Worm (Caenorhabditis elegans) whole organism, L4/young adult: ENCODE measurements around the gene swt-3.
"Not testable (repeated sequence)": the region's sequence is repeated elsewhere in the genome, so short reads cannot be mapped to it uniquely, and the experiment has no call there.

Experiments used
- W03F9.2 ChIP-seq: fragments of 150-350 bp; optimal IDR thresholded peaks from 2 replicates; lab custom pipeline; 2014; ENCODE audit warnings: missing biosample characterization, missing genetic modification characterization
- dao-5 ChIP-seq: sonication (generic microtip); optimal IDR thresholded peaks from 2 replicates; lab custom pipeline; 2016; ENCODE audit warnings: missing genotype, missing genetic modification characterization, moderate library complexity, missing compliant biosample characterization
- him-1 ChIP-seq: sonication (generic microtip); optimal IDR thresholded peaks from 2 replicates; lab custom pipeline; 2016; ENCODE audit warnings: missing genotype, missing genetic modification reagents, missing genetic modification characterization, missing compliant biosample characterization

The swt-3 gene

DNA sequence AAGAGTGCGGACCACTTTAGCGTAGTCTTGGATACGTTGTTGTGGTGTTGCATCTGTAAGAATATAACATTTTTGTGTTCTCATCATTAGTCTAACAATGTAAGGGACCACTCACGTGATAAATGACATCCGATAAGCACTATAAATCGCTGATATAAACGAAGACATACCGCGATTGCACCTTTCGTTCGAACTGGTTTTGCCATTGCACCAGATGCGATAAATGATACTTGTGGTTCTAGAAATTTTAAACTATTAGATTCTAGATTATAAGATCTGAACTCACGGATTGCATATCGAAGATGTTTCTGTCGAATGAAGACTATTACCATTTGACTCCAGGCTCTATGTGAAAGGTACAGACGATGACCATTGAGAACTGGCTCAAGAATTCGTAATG, 9.2 kb downstream of the swt-3 start:
- TF ChIP-seq W03F9.2 (tag; lab: Kevin White, UChicago) = no peak
- TF ChIP-seq him-1 (tag; lab: Kevin White, UChicago) = no peak
- TF ChIP-seq dao-5 = no peak

ce11 chrIV:10769353-10769752, 11.1 kb downstream of the swt-3 start, which contains the start of gene T25B9.9:
T25B9.9 (plus strand) TSS chrIV:10769653.
- TF ChIP-seq dao-5 = no peak
- no peak for TF ChIP-seq W03F9.2 (tag; lab: Kevin White, UChicago)
- no peak for TF ChIP-seq him-1 (tag; lab: Kevin White, UChicago)

DNA sequence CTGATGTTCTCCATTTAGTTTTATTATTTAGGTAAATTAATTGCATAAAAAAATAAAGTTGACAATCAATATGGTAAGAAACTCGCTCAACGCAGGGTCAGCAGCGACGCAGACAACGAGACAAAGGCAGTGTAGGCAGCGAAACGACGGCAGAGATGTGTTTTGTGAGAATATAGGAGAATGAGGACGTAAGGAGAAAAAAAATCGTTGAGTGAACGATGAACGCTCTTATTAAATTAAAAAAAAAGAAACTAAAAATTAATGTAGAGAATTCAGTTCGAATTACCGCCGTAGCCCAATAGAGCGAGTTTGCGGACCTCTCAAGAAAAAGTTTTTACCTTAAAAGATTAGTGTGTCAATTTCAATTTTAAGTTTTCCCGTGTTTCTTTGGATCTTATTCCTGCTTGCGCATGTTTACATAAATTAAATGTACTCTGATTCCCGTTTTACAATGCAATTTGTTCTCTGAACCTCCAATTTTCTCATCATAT, 12.3 kb downstream of the swt-3 start, which contains the start of gene T25B9.8:
Gene T25B9.8 (minus strand): TSS at position 51 of the 491 bp plus-strand sequence.
- TF ChIP-seq W03F9.2 (tag; lab: Kevin White, UChicago) (no peak), dao-5 (no peak), him-1 (tag; lab: Kevin White, UChicago) (no peak)

DNA sequence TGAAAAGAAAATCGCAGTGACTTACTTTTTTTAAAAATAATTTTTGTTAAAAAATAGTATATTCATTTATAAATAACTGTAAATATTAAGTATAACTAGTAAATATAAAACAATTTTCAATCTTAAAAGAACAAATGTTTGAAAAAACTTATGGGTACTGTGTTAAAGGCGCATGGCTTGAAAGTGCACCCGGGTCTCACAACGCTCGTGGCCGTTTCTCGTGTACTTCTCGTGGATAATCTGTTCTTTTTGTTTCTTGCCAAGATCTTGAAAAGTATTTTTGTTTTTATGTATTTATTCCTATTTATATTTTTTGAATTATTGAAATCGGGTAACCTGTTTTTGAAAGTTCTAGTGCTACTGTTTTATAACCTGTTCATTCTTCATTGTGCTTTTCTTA, 14.4 kb downstream of the swt-3 start:
- TF ChIP-seq him-1 (tag; lab: Kevin White, UChicago) (no peak), dao-5 (no peak), W03F9.2 (tag; lab: Kevin White, UChicago) (peak; percentile 71)

DNA sequence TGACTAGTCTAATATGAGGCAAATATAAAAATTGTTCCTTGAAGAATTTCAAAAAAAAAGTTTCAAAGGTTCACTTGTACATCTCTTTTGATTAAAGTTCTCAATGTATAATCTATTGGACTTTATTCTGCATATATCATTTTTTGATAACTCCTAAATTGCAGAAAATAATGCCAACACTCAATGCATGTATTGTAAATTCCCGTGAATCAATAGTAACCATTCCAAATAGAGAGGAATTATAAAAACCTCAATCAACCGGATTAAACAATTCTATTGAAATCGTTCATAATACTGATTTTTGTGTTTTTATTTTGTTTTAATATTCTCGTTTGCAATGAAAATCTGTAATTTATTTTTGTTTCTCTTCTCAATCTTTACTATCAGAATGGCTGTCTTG, 15.4 kb downstream of the swt-3 start, which contains the start of gene T25B9.12:
Gene T25B9.12 (plus strand): TSS at position 301 of the 400 bp plus-strand sequence.
- no peak for TF ChIP-seq W03F9.2 (tag; lab: Kevin White, UChicago)
- TF ChIP-seq dao-5 = no peak
- no peak for TF ChIP-seq him-1 (tag; lab: Kevin White, UChicago)

- TF ChIP-seq W03F9.2 (tag; lab: Kevin White, UChicago) (no peak), dao-5 (no peak), him-1 (tag; lab: Kevin White, UChicago) (no peak)
These were observed 16.3 kb downstream of the swt-3 start, which contains the start of gene T25B9.11 for ce11 chrIV:10764206-10764605. T25B9.11 (plus strand) TSS chrIV:10764506.

DNA sequence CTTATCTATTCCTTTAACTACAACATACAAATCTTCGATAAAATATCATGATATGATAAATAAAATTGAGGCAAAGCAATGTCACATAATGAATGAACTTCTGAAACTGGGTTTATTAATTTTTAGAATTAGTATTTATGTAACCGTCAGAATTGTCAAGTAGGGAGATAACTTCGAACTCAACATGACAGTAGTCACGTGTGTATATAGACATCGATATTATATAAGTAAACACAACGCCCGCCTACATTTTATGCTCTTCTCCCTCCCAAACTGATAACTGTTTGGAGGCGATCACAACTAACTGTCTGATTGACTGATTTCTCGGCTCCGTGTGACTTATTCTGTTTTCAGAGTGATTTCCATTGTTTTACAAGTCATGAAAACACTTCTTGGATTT, 19.1 kb downstream of the swt-3 start, which contains the start of gene ugt-54:
Gene ugt-54 (plus strand): TSS at position 355 of the 400 bp plus-strand sequence.
- TF ChIP-seq dao-5 (no peak), W03F9.2 (tag; lab: Kevin White, UChicago) (no peak), him-1 (tag; lab: Kevin White, UChicago) (no peak)

- no peak for TF ChIP-seq W03F9.2 (tag; lab: Kevin White, UChicago)
- TF ChIP-seq dao-5 = no peak
- TF ChIP-seq him-1 (tag; lab: Kevin White, UChicago) = no peak
These were observed 22.8 kb downstream of the swt-3 start, which contains the start of the genes T25B9.4 and T25B9.6 for ce11 chrIV:10757616-10758193. T25B9.4 (minus strand) TSS chrIV:10757716. T25B9.6 (plus strand) TSS chrIV:10758143.

- TF ChIP-seq dao-5 = no peak
- no peak for TF ChIP-seq him-1 (tag; lab: Kevin White, UChicago)
These were observed 25.8 kb downstream of the swt-3 start, which contains the start of gene T25B9.5 for ce11 chrIV:10754685-10755084. T25B9.5 (minus strand) TSS chrIV:10754785.

ce11 chrIV:10751740-10752139, 28.7 kb downstream of the swt-3 start, which contains the start of gene T25B9.2:
T25B9.2 (minus strand) TSS chrIV:10751840.
- TF ChIP-seq dao-5; him-1 (tag; lab: Kevin White, UChicago); W03F9.2 (tag; lab: Kevin White, UChicago): not testable (repeated sequence)

- TF ChIP-seq W03F9.2 (tag; lab: Kevin White, UChicago) (no peak), dao-5 (no peak), him-1 (tag; lab: Kevin White, UChicago) (no peak)
These were observed 30.4 kb downstream of the swt-3 start, which contains the start of gene T25B9.1 for ce11 chrIV:10750041-10750440. T25B9.1 (minus strand) TSS chrIV:10750141.

- no peak for TF ChIP-seq W03F9.2 (tag; lab: Kevin White, UChicago)
- no peak for TF ChIP-seq dao-5
- no peak for TF ChIP-seq him-1 (tag; lab: Kevin White, UChicago)
These were observed 35.2 kb downstream of the swt-3 start for ce11 chrIV:10745332-10745731.

ce11 chrIV:10744475-10744874, 36.0 kb downstream of the swt-3 start, which contains the start of gene T25B9.3:
T25B9.3 (plus strand) TSS chrIV:10744775.
- no peak for TF ChIP-seq W03F9.2 (tag; lab: Kevin White, UChicago)
- no peak for TF ChIP-seq him-1 (tag; lab: Kevin White, UChicago)
- TF ChIP-seq dao-5 = no peak

DNA sequence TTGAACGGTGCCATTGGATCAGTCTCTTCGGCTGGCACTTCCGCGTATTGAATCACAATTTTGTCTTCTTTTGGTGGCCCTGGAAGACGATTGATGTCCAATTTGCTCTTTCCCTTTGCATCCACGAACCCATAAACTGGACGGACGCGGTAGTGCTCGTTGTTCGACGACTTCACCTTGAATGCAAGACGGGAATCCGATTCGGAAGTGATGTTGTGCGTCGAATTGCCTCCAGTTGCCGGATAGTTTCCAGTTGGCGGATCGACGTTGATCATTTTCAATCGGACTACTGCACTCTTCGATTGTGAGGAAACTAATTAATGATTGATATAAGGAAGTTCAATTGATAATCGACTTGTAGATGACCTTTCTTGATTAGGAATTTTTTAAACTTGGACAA, 42.2 kb downstream of the swt-3 start, which contains the start of gene ssp-34:
Gene ssp-34 (minus strand): TSS at position 275 of the 400 bp plus-strand sequence.
- no peak for TF ChIP-seq W03F9.2 (tag; lab: Kevin White, UChicago)
- TF ChIP-seq dao-5 = no peak
- TF ChIP-seq him-1 (tag; lab: Kevin White, UChicago) = no peak
